Worm (Caenorhabditis elegans): ENCODE data around the gene ins-8.
"Not testable (repeated sequence)": the region's sequence is repeated elsewhere in the genome, so short reads cannot be mapped to it uniquely, and the experiment has no call there.

Gene ins-8

DNA sequence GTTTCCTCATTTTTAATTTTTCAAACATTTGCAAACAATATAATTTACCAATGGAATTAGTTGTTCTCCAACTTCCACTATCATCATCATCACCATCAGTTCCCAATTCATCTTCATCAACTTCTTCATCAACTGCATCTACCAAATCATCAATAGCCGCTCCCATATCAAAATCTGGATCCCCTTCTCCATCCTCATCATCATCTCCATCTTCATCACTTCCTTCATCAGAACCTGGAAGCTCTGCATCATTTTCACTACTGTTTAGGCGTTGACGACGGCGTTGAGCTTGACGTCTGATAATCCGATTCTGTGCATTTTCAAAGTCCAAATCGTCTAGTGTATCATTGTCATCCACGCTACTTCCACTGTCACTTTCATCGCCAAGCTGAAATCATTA, 17.1 kb upstream of the ins-8 start:
- TF ChIP-seq pha-4 (tag; optimal IDR thresholded peaks at IDR 0.05) = no peak

- TF ChIP-seq pqm-1 (tag; optimal IDR thresholded peaks at IDR 0.05) (no peak), ztf-11 (tag; optimal IDR thresholded peaks at IDR 0.05) (no peak), mml-1 (tag; optimal IDR thresholded peaks at IDR 0.05) (no peak), ceh-9 (tag; optimal IDR thresholded peaks at IDR 0.05) (no peak), ceh-28 (tag; optimal IDR thresholded peaks at IDR 0.05) (no peak), skn-1 (tag; optimal IDR thresholded peaks at IDR 0.05) (no peak), ztf-4 (tag; optimal IDR thresholded peaks at IDR 0.05) (no peak), ceh-16 (tag; optimal IDR thresholded peaks at IDR 0.05) (no peak), mdl-1 (tag; optimal IDR thresholded peaks at IDR 0.05) (no peak), ceh-82 (tag; optimal IDR thresholded peaks at IDR 0.05) (no peak), nhr-76 (tag; optimal IDR thresholded peaks at IDR 0.05) (no peak), egl-5 (tag; optimal IDR thresholded peaks at IDR 0.05) (no peak), ama-1 (optimal IDR thresholded peaks at IDR 0.05) (no peak), egl-27 (tag; optimal IDR thresholded peaks at IDR 0.05) (no peak)
Observed at ce11 chrIV:9696513-9696912, 15.8 kb upstream of the ins-8 start.

DNA sequence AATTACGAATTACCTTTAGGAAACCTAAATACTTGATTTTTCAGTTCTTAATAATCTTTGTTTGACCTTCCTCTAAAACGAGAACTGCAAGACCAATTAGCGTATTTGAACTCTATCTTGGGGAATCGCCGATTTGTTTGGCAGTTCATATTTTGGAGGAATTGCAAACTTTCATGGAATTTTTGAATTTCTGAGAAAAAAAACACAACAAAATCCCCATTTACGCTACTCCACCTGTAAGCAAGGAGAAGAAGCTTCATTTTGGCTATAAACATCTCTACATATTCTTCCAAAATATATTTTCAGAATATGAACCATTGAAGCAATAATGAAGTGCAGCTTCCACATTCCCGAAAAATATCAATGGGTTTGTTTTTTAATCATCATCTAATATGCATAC, 12.1 kb upstream of the ins-8 start, which contains the start of gene twk-9:
twk-9 (plus strand) TSS at position 301 of the 400 bp plus-strand sequence.
- TF ChIP-seq ztf-4 (tag; optimal IDR thresholded peaks at IDR 0.05) (no peak), ceh-82 (tag; optimal IDR thresholded peaks at IDR 0.05) (no peak), ceh-16 (tag; optimal IDR thresholded peaks at IDR 0.05) (no peak), ceh-9 (tag; optimal IDR thresholded peaks at IDR 0.05) (no peak), skn-1 (tag; optimal IDR thresholded peaks at IDR 0.05) (no peak), nhr-25 (tag; optimal IDR thresholded peaks at IDR 0.05) (no peak), lsy-12 (tag; optimal IDR thresholded peaks at IDR 0.05) (no peak), egl-27 (tag; optimal IDR thresholded peaks at IDR 0.05) (no peak), tbx-2 (tag; optimal IDR thresholded peaks at IDR 0.05) (no peak), nhr-237 (tag; optimal IDR thresholded peaks at IDR 0.05) (no peak), nhr-23 (tag; optimal IDR thresholded peaks at IDR 0.05) (no peak), ZK546.5 (tag; optimal IDR thresholded peaks at IDR 0.05) (no peak), nhr-67 (tag; optimal IDR thresholded peaks at IDR 0.05) (no peak), aly-2 (tag; optimal IDR thresholded peaks at IDR 0.05) (no peak), pha-4 (tag; optimal IDR thresholded peaks at IDR 0.05) (no peak), unc-39 (tag; optimal IDR thresholded peaks at IDR 0.05) (no peak), egl-5 (tag; optimal IDR thresholded peaks at IDR 0.05) (no peak), sea-2 (GFP tag; optimal IDR thresholded peaks at IDR 0.05) (no peak)

DNA sequence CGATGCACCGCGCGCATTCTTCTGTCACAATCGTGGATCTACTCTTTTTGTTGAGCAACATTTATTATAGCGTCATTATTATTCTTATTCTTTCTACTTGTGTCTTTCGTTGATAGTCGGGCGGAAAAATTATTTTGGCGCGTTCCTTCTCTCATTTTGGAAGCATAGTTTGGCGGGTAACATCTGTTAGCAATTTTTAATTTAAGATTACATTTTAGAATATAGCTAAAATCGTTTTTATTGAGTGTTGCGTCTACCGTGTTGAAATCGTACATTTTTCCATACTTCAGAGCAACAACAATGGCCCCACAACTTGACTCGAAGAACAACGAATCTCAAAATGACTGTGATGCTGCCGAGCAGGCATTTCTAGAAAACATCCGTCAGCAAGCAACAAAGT, 9.9 kb upstream of the ins-8 start, which contains the start of gene sdz-36:
sdz-36 (plus strand) TSS at position 301 of the 400 bp plus-strand sequence.
- no peak for TF ChIP-seq skn-1 (tag; optimal IDR thresholded peaks at IDR 0.05)
- no peak for TF ChIP-seq elt-3 (tag; optimal IDR thresholded peaks at IDR 0.05)
- no peak for TF ChIP-seq ztf-4 (tag; optimal IDR thresholded peaks at IDR 0.05)
- TF ChIP-seq ztf-11 (tag; optimal IDR thresholded peaks at IDR 0.05) = no peak
- no peak for TF ChIP-seq lsy-12 (tag; optimal IDR thresholded peaks at IDR 0.05)
- TF ChIP-seq nhr-237 (tag; optimal IDR thresholded peaks at IDR 0.05) = no peak
- TF ChIP-seq pqm-1 (tag; optimal IDR thresholded peaks at IDR 0.05) = no peak
- no peak for TF ChIP-seq fkh-2 (tag; optimal IDR thresholded peaks at IDR 0.05)
- no peak for TF ChIP-seq nhr-77 (tag; optimal IDR thresholded peaks at IDR 0.05)
- no peak for TF ChIP-seq mdl-1 (tag; optimal IDR thresholded peaks at IDR 0.05)
- TF ChIP-seq nhr-25 (tag; optimal IDR thresholded peaks at IDR 0.05) = no peak
- TF ChIP-seq pha-4 (tag; optimal IDR thresholded peaks at IDR 0.05) = no peak

DNA sequence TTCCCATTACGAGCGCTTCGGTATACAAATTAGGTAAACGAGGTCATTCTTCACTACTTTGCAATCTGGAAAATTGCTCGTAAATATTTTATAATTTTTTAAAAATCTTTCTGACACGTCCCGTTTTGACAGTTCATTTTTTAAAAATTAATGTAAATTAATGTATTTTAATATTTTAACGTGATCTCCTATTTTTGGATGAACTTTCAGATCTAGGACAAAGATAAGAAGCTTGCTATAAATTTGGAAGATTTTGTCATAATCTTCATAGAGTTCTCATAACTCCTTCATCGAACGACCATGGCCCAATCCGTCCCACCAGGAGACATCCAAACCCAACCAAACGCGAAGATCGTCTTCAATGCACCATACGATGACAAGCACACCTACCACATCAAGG, 8.0 kb upstream of the ins-8 start, which contains the start of gene msp-76:
msp-76 (plus strand) TSS at position 301 of the 400 bp plus-strand sequence.
- not testable (repeated sequence) for TF ChIP-seq nhr-28, ceh-82, jun-1 (tag; optimal IDR thresholded peaks at IDR 0.05)

DNA sequence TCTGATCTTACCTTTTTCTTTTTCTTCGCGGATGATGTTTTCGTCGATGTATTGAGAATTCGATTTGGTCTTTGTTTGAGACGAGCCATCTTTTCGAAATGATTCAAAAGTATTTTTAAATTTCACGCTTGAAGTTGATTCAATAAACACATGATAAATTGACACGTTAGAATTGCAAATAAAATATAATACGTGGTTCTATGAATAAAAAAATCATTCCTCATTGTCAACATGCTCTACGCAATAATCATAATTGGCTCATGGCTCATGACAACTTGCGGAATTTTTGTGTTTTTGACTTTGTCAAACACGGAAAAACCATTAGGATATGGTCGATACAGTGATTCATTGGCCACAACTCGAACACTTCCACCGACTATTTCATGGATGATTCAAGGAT, 2.7 kb upstream of the ins-8 start, which contains the start of the genes htas-1 and ZK1251.3:
htas-1 (minus strand) TSS at position 101 of the 400 bp plus-strand sequence.
ZK1251.3 (plus strand) TSS at position 226 of the 400 bp plus-strand sequence.
- TF ChIP-seq jun-1 (tag; optimal IDR thresholded peaks at IDR 0.05) (no peak), nhr-43 (tag; optimal IDR thresholded peaks at IDR 0.05; ENCODE audit: poor library complexity, severe bottlenecking) (no peak), ztf-4 (tag; optimal IDR thresholded peaks at IDR 0.05) (no peak), nhr-11 (tag; optimal IDR thresholded peaks at IDR 0.05) (no peak), nhr-12 (tag; optimal IDR thresholded peaks at IDR 0.05) (no peak), zag-1 (tag; optimal IDR thresholded peaks at IDR 0.05) (no peak), fos-1 (tag; optimal IDR thresholded peaks at IDR 0.05) (no peak), hmg-11 (tag; optimal IDR thresholded peaks at IDR 0.05) (no peak), nfya-1 (tag; optimal IDR thresholded peaks at IDR 0.05; ENCODE audit: insufficient read depth) (no peak), R02D3.7 (tag; optimal IDR thresholded peaks at IDR 0.05) (no peak), nhr-77 (tag; optimal IDR thresholded peaks at IDR 0.05) (no peak), unc-39 (tag; optimal IDR thresholded peaks at IDR 0.05) (no peak), ceh-28 (tag; optimal IDR thresholded peaks at IDR 0.05) (no peak), unc-62 (GFP tag; optimal IDR thresholded peaks at IDR 0.05) (no peak), nhr-25 (tag; optimal IDR thresholded peaks at IDR 0.05) (no peak), egl-27 (tag; optimal IDR thresholded peaks at IDR 0.05) (no peak), eor-1 (tag; optimal IDR thresholded peaks at IDR 0.05) (no peak), elt-3 (tag; optimal IDR thresholded peaks at IDR 0.05) (no peak), mdl-1 (tag; optimal IDR thresholded peaks at IDR 0.05) (no peak)

Measured in whole organism, L3 larva.